Worm (Caenorhabditis elegans): ENCODE measurements around the gene hsp-12.6.

hsp-12.6 gene

DNA sequence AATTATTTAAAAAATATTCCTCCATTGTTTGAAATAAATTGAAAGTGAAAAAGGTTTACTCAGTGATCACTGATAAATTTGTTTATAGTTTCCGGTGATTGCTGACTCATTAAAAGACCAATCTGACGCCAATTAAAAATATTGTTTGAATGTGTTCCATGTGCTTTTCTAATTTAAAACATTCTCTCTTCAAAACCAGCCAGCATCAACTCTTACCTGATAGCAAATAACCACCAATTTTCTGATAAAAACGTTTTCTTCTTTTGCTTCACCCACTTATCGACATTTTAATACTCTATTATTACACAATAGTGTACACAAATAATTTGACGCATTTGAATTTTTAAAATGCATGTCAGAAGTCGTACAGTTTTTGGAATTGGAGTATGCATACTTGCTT, 45.3 kb downstream of the hsp-12.6 start, which contains the start of gene F56D5.6:
F56D5.6 (plus strand) TSS at position 208 of the 400 bp plus-strand sequence.
- TF ChIP-seq lin-32 (GFP tag; optimal IDR thresholded peaks at IDR 0.05) (no peak), sem-2 (GFP tag; optimal IDR thresholded peaks at IDR 0.05) (no peak), bed-3 (GFP tag; optimal IDR thresholded peaks at IDR 0.05) (no peak), ztf-11 (tag; optimal IDR thresholded peaks at IDR 0.05) (no peak), snpc-4 (tag; optimal IDR thresholded peaks at IDR 0.05) (no peak), elt-1 (tag; optimal IDR thresholded peaks at IDR 0.05; ENCODE audit: borderline replicate concordance, insufficient read depth) (no peak), blmp-1 (tag; optimal IDR thresholded peaks at IDR 0.05) (no peak), mep-1 (tag; optimal IDR thresholded peaks at IDR 0.05) (no peak), ceh-39 (tag; optimal IDR thresholded peaks at IDR 0.05) (no peak)

DNA sequence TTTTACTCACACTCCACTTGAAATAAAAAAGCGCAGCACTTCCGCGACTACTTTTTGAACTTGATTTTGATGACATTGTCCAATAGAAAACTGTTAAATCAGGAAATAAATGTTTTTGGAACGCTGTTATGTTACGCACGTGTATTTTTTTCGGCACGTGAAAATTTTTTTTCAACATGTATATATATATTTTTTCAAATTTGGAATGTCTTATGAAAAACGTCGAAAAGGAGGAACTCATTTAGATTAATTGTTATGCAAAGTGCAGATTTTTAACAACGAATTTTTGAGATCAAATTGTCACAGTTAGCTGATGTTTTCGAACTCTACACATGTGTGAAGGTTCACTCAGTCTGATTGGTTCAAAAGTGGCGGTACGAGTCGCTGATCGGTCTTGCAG, 48.5 kb downstream of the hsp-12.6 start, which contains the start of gene F56D5.2:
F56D5.2 (minus strand) TSS at position 101 of the 400 bp plus-strand sequence.
- TF ChIP-seq nhr-12 (tag; optimal IDR thresholded peaks at IDR 0.05) (no peak), bed-3 (GFP tag; optimal IDR thresholded peaks at IDR 0.05) (no peak), ham-2 (GFP tag; optimal IDR thresholded peaks at IDR 0.05) (no peak), ces-1 (GFP tag; optimal IDR thresholded peaks at IDR 0.05) (no peak), pha-4 (tag; optimal IDR thresholded peaks at IDR 0.05) (no peak), elt-1 (tag; optimal IDR thresholded peaks at IDR 0.05; ENCODE audit: borderline replicate concordance, insufficient read depth) (no peak), mep-1 (tag; optimal IDR thresholded peaks at IDR 0.05) (no peak), mls-2 (tag; optimal IDR thresholded peaks at IDR 0.05) (no peak), unc-120 (tag; optimal IDR thresholded peaks at IDR 0.05; ENCODE audit: poor library complexity, severe bottlenecking) (no peak), sptf-1 (tag; optimal IDR thresholded peaks at IDR 0.05) (no peak)

DNA sequence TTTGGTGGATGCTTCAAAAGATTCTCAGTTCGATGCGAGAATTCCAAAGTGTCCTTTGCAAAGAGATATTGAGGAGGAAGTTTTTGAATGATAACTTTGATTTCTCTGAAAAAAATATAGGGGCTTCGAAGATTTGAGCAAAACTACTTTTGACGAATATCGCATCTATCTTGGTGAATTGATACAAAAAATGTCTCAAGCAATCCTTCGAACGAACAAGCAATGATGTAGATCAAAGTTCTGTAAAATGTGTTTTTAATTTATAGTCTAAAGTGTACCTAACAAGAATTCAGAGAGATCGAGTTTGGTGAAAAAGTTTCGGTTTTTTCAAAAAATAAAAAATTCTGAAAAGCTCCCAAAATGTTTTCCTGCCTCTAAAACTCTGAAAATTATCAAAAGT, 49.8 kb downstream of the hsp-12.6 start, which contains the start of gene F56D5.3:
F56D5.3 (plus strand) TSS at position 301 of the 400 bp plus-strand sequence.
- no peak for TF ChIP-seq snpc-4 (tag; optimal IDR thresholded peaks at IDR 0.05)
